Fruit fly (Drosophila melanogaster) whole organism, embryonic: ENCODE measurements around the gene CG4972.

Experiments used
- Bgb ChIP-seq: fragments of 200-800 bp; sonication (Bioruptor generic); IDR thresholded peaks from 2 replicates; pipeline ENCODE4 v1.3.6; 2022; ENCODE audit warnings: missing biosample characterization, missing genetic modification characterization; ENCODE audit not compliant: partially characterized antibody
- Bteb2 ChIP-seq: fragments of 200-800 bp; sonication (Bioruptor generic); optimal IDR thresholded peaks from 2 replicates; lab custom pipeline; 2016; ENCODE audit warnings: missing biosample characterization, missing genetic modification characterization
- CG10267 ChIP-seq: fragments of 200-800 bp; sonication (Bioruptor generic); optimal IDR thresholded peaks from 2 replicates; lab custom pipeline; 2018; ENCODE audit warnings: missing biosample characterization, mild to moderate bottlenecking, missing genetic modification characterization, moderate library complexity
- CG11247 ChIP-seq: fragments of 200-800 bp; sonication (Bioruptor generic); IDR thresholded peaks from 2 replicates; pipeline ENCODE4 v1.3.6; 2022; ENCODE audit warnings: missing biosample characterization, missing genetic modification characterization
- CG11695 ChIP-seq: fragments of 200-800 bp; sonication (Bioruptor generic); IDR thresholded peaks from 3 replicates; pipeline ENCODE4 v1.3.6; 2022; ENCODE audit warnings: missing biosample characterization, missing genetic modification characterization
- CG11723 ChIP-seq: fragments of 200-800 bp; sonication (Bioruptor generic); optimal IDR thresholded peaks from 2 replicates; lab custom pipeline; 2017; ENCODE audit warnings: missing biosample characterization, mild to moderate bottlenecking, missing genetic modification characterization
- CG12391 ChIP-seq: fragments of 200-800 bp; sonication (Bioruptor generic); optimal IDR thresholded peaks from 3 replicates; lab custom pipeline; 2018; ENCODE audit warnings: missing biosample characterization, mild to moderate bottlenecking, missing genetic modification characterization, moderate library complexity
- CG12659 ChIP-seq: fragments of 200-800 bp; sonication (Bioruptor generic); optimal IDR thresholded peaks from 3 replicates; lab custom pipeline; 2017; ENCODE audit warnings: mild to moderate bottlenecking, missing biosample characterization, missing genetic modification reagents, missing genetic modification characterization
- CG12942 ChIP-seq: fragments of 200-800 bp; sonication (Bioruptor generic); optimal IDR thresholded peaks from 3 replicates; lab custom pipeline; 2016; ENCODE audit warnings: missing biosample characterization, missing genetic modification characterization
- CG13287 ChIP-seq: fragments of 200-800 bp; sonication (Bioruptor generic); IDR thresholded peaks from 2 replicates; pipeline ENCODE4 v1.3.6; 2022; ENCODE audit warnings: missing biosample characterization, missing genetic modification characterization; ENCODE audit not compliant: partially characterized antibody
- CG13296 ChIP-seq: fragments of 200-800 bp; sonication (Bioruptor generic); optimal IDR thresholded peaks from 3 replicates; lab custom pipeline; 2018; ENCODE audit warnings: missing biosample characterization, mild to moderate bottlenecking, missing genetic modification characterization
- CG14667 ChIP-seq: fragments of 200-800 bp; sonication (Bioruptor generic); IDR thresholded peaks from 2 replicates; pipeline ENCODE4 v1.3.6; 2022; ENCODE audit warnings: missing biosample characterization, missing genetic modification characterization
- CG1603 ChIP-seq: fragments of 200-800 bp; sonication (Bioruptor generic); optimal IDR thresholded peaks from 2 replicates; lab custom pipeline; 2019; ENCODE audit warnings: missing biosample characterization, mild to moderate bottlenecking, missing genetic modification characterization, moderate library complexity
- CG17612 ChIP-seq: fragments of 200-800 bp; sonication (Bioruptor generic); IDR thresholded peaks from 2 replicates; pipeline ENCODE4 v1.3.6; 2022; ENCODE audit warnings: missing biosample characterization, missing genetic modification characterization
- CG17912 ChIP-seq: fragments of 200-800 bp; sonication (Bioruptor generic); optimal IDR thresholded peaks from 2 replicates; lab custom pipeline; 2018; ENCODE audit warnings: missing biosample characterization, mild to moderate bottlenecking, missing genetic modification characterization
- CG2712 ChIP-seq: fragments of 200-800 bp; optimal IDR thresholded peaks from 3 replicates; lab custom pipeline; 2019; ENCODE audit warnings: missing biosample characterization, mild to moderate bottlenecking, missing genetic modification characterization, moderate library complexity
- CG33557 ChIP-seq: fragments of 200-800 bp; sonication (Bioruptor generic); optimal IDR thresholded peaks from 2 replicates; lab custom pipeline; 2019; ENCODE audit warnings: missing biosample characterization, mild to moderate bottlenecking, missing genetic modification characterization, moderate library complexity
- CG7372 ChIP-seq: fragments of 200-800 bp; sonication (Bioruptor generic); IDR thresholded peaks from 2 replicates; pipeline ENCODE4 v1.3.6; 2022; ENCODE audit warnings: missing biosample characterization, missing genetic modification characterization
- CG8765 ChIP-seq: fragments of 200-800 bp; sonication (Bioruptor generic); IDR thresholded peaks from 2 replicates; pipeline ENCODE4 v1.3.6; 2022; ENCODE audit warnings: missing biosample characterization, missing genetic modification characterization
- CG9797 ChIP-seq: fragments of 200-800 bp; sonication (Bioruptor generic); optimal IDR thresholded peaks from 3 replicates; lab custom pipeline; 2018; ENCODE audit warnings: missing biosample characterization, mild to moderate bottlenecking, missing genetic modification characterization
- D19B ChIP-seq: fragments of 200-800 bp; sonication (Bioruptor generic); optimal IDR thresholded peaks from 2 replicates; lab custom pipeline; 2017; ENCODE audit warnings: missing biosample characterization, mild to moderate bottlenecking, missing genetic modification characterization
- Dll ChIP-seq: fragments of 200-800 bp; sonication (Bioruptor generic); IDR thresholded peaks from 4 replicates; pipeline ENCODE4 v1.3.6; 2022; ENCODE audit warnings: missing biosample characterization, missing genetic modification characterization; ENCODE audit not compliant: partially characterized antibody
- ERR ChIP-seq: fragments of 200-800 bp; sonication (Bioruptor generic); optimal IDR thresholded peaks from 2 replicates; lab custom pipeline; 2016; ENCODE audit warnings: missing biosample characterization, missing genetic modification characterization
- Fer2 ChIP-seq: fragments of 200-800 bp; sonication (Bioruptor generic); optimal IDR thresholded peaks from 2 replicates; lab custom pipeline; 2018; ENCODE audit warnings: missing biosample characterization, mild to moderate bottlenecking, missing genetic modification characterization, moderate library complexity
- Gug ChIP-seq: fragments of 200-800 bp; sonication (Bioruptor generic); IDR thresholded peaks from 4 replicates; pipeline ENCODE4 v1.3.6; 2022; ENCODE audit warnings: missing biosample characterization, missing genetic modification characterization
- HHEX ChIP-seq: fragments of 200-800 bp; sonication (Bioruptor generic); optimal IDR thresholded peaks from 3 replicates; lab custom pipeline; 2017; ENCODE audit warnings: missing biosample characterization, mild to moderate bottlenecking, missing genetic modification characterization, missing genetic modification reagents
- Med ChIP-seq: fragments of 200-800 bp; sonication (Bioruptor generic); peaks from one replicate; lab custom pipeline; 2016; ENCODE audit warnings: missing biosample characterization, missing genetic modification characterization, mild to moderate bottlenecking, inconsistent platforms, moderate library complexity
- Myb ChIP-seq: fragments of 200-800 bp; sonication (Bioruptor generic); optimal IDR thresholded peaks from 2 replicates; lab custom pipeline; 2016; ENCODE audit warnings: missing biosample characterization, missing genetic modification characterization
- NC2α ChIP-seq: fragments of 200-800 bp; sonication (Bioruptor generic); optimal IDR thresholded peaks from 2 replicates; lab custom pipeline; 2016; ENCODE audit warnings: missing biosample characterization, missing genetic modification characterization
- PHDP ChIP-seq: fragments of 200-800 bp; sonication (Bioruptor generic); optimal IDR thresholded peaks from 3 replicates; lab custom pipeline; 2018; ENCODE audit warnings: missing biosample characterization, mild to moderate bottlenecking, missing genetic modification characterization, moderate library complexity
- Vsx1 ChIP-seq: fragments of 200-800 bp; sonication (Bioruptor generic); optimal IDR thresholded peaks from 2 replicates; lab custom pipeline; 2017; ENCODE audit warnings: missing biosample characterization, mild to moderate bottlenecking, missing genetic modification characterization, missing genetic modification reagents
- ac ChIP-seq: fragments of 200-800 bp; sonication (Bioruptor generic); optimal IDR thresholded peaks from 3 replicates; lab custom pipeline; 2017; ENCODE audit warnings: missing biosample characterization, mild to moderate bottlenecking, missing genetic modification characterization
- bab2 ChIP-seq: fragments of 200-800 bp; sonication (Bioruptor generic); optimal IDR thresholded peaks from 2 replicates; lab custom pipeline; 2016; ENCODE audit warnings: missing biosample characterization, missing genetic modification characterization
- cas ChIP-seq: fragments of 200-800 bp; sonication (Bioruptor generic); IDR thresholded peaks from 2 replicates; pipeline ENCODE4 v1.3.6; 2022; ENCODE audit warnings: missing biosample characterization, missing genetic modification characterization
- crp ChIP-seq, 2 experiments: fragments of 200-800 bp; sonication (Bioruptor generic); optimal IDR thresholded peaks; 2 replicates in 1 of 2; 3 replicates in 1 of 2; lab custom pipeline; 2017; ENCODE audit warnings: missing biosample characterization in 2 of 2, missing genetic modification characterization in 2 of 2, mild to moderate bottlenecking in 1 of 2, moderate library complexity in 1 of 2
- fd3F ChIP-seq: fragments of 200-800 bp; sonication (Bioruptor generic); optimal IDR thresholded peaks from 2 replicates; lab custom pipeline; 2018; ENCODE audit warnings: missing biosample characterization, mild to moderate bottlenecking, missing genetic modification characterization, moderate library complexity
- fd96Cb ChIP-seq: fragments of 200-800 bp; sonication (Bioruptor generic); optimal IDR thresholded peaks from 2 replicates; lab custom pipeline; 2018; ENCODE audit warnings: missing biosample characterization, mild to moderate bottlenecking, missing genetic modification characterization, moderate library complexity
- fru ChIP-seq: fragments of >200 bp; optimal IDR thresholded peaks from 2 replicates; lab custom pipeline; 2017
- gfzf ChIP-seq: fragments of 200-800 bp; sonication (Bioruptor generic); optimal IDR thresholded peaks from 2 replicates; lab custom pipeline; 2016; ENCODE audit warnings: missing biosample characterization, mild to moderate bottlenecking, missing genetic modification characterization, moderate library complexity
- jigr1 ChIP-seq: fragments of 200-800 bp; sonication (Bioruptor generic); IDR thresholded peaks from 3 replicates; pipeline ENCODE4 v1.3.6; 2022; ENCODE audit warnings: missing biosample characterization, missing genetic modification characterization
- lilli ChIP-seq: fragments of 200-800 bp; sonication (Bioruptor generic); optimal IDR thresholded peaks from 3 replicates; lab custom pipeline; 2016; ENCODE audit warnings: missing biosample characterization, missing genetic modification characterization
- nerfin-2 ChIP-seq: fragments of 200-800 bp; sonication (Bioruptor generic); IDR thresholded peaks from 2 replicates; pipeline ENCODE4 v1.3.6; 2022; ENCODE audit warnings: missing biosample characterization, missing genetic modification characterization; ENCODE audit not compliant: partially characterized antibody
- org-1 ChIP-seq: fragments of 200-800 bp; sonication (Bioruptor generic); optimal IDR thresholded peaks from 2 replicates; lab custom pipeline; 2017; ENCODE audit warnings: missing biosample characterization, missing genetic modification characterization
- peb ChIP-seq: fragments of 200-800 bp; sonication (Bioruptor generic); IDR thresholded peaks from 2 replicates; pipeline ENCODE4 v1.3.6; 2022; ENCODE audit warnings: missing biosample characterization, missing genetic modification characterization
- prd ChIP-seq, 3 experiments: fragments of >200 bp in 2 of 3; fragments of 200-800 bp in 1 of 3; sonication (Bioruptor generic) in 1 of 3; optimal IDR thresholded peaks in 2 of 3; IDR thresholded peaks in 1 of 3; 2 replicates in 2 of 3; 3 replicates in 1 of 3; pipeline versions ENCODE4 v1.3.6 to Lab custom; 2017 to 2022; ENCODE audit warnings: missing biosample characterization in 1 of 3, missing genetic modification characterization in 1 of 3
- pum ChIP-seq: fragments of 200-800 bp; sonication (Bioruptor generic); optimal IDR thresholded peaks from 2 replicates; lab custom pipeline; 2016; ENCODE audit warnings: missing biosample characterization, missing genetic modification characterization
- sna ChIP-seq: fragments of 200-800 bp; sonication (Bioruptor generic); IDR thresholded peaks from 2 replicates; pipeline ENCODE4 v1.3.6; 2022; ENCODE audit warnings: missing biosample characterization, missing genetic modification characterization; ENCODE audit not compliant: partially characterized antibody
- ssp ChIP-seq: fragments of 200-800 bp; sonication (Bioruptor generic); IDR thresholded peaks from 2 replicates; pipeline ENCODE4 v1.3.6; 2022; ENCODE audit warnings: missing biosample characterization, missing genetic modification characterization
- tin ChIP-seq: fragments of 200-800 bp; sonication (Bioruptor generic); optimal IDR thresholded peaks from 3 replicates; lab custom pipeline; 2016; ENCODE audit warnings: missing biosample characterization, missing genetic modification characterization
- vvl ChIP-seq: fragments of 200-800 bp; sonication (Bioruptor generic); IDR thresholded peaks from 2 replicates; pipeline ENCODE4 v1.3.6; 2022; ENCODE audit warnings: missing biosample characterization, missing genetic modification characterization

CG4972 gene

dm6 chr2L:10356508-10356907 is 41.9 kb downstream of the CG4972 start, which contains the start of the genes CtsL4 and ClpP (continued):
- TF ChIP-seq jigr1 (GFP tag; lab: Robert Waterston, UW) (no peak), vvl (peak; percentile 74), CG9797 (GFP tag; lab: Kevin White, UChicago) (peak; percentile 1), gfzf (GFP tag; lab: Kevin White, UChicago) (peak; percentile 35), CG12391 (peak; percentile 64), CG14667 (GFP tag; lab: Robert Waterston, UW) (peak; percentile 85), fd96Cb (peak; percentile 37), HHEX (GFP tag; lab: Kevin White, UChicago) (peak; percentile 27), CG11247 (GFP tag; lab: Robert Waterston, UW) (no peak), PHDP (tag; lab: Kevin White, UChicago) (no peak), CG10267 (tag; lab: Kevin White, UChicago) (peak; percentile 32), CG13287 (GFP tag; lab: Robert Waterston, UW) (peak; percentile 33; the same call in 1 of the 2 replicates), crp (GFP tag; optimal IDR thresholded peaks at IDR 0.05; lab: Kevin White, UChicago) (peak; percentile 29 to 92), ERR (GFP tag; lab: Kevin White, UChicago) (no peak), Fer2 (tag; lab: Kevin White, UChicago) (no peak), CG8765 (no peak), Myb (GFP tag; lab: Kevin White, UChicago) (peak; percentile 15), tin (GFP tag; lab: Kevin White, UChicago) (peak; percentile 46), nerfin-2 (no peak), Bgb (no peak), pum (peak; percentile 35), Bteb2 (GFP tag; lab: Kevin White, UChicago) (peak; percentile 24), ssp (GFP tag; lab: Robert Waterston, UW) (peak; percentile 97), D19B (GFP tag; lab: Kevin White, UChicago) (peak; percentile 81), peb (GFP tag; lab: Robert Waterston, UW) (no peak), fd3F (GFP tag; lab: Kevin White, UChicago) (peak; percentile 42), CG17912 (peak; percentile 23), Med (GFP tag; lab: Kevin White, UChicago) (peak; percentile 77), org-1 (GFP tag; lab: Kevin White, UChicago) (no peak), Vsx1 (GFP tag; lab: Kevin White, UChicago) (no peak), CG11695 (GFP tag; lab: Robert Waterston, UW) (no peak), CG1603 (tag; lab: Kevin White, UChicago) (peak; percentile 100), CG12942 (GFP tag; lab: Kevin White, UChicago) (peak; percentile 1), CG2712 (tag; lab: Kevin White, UChicago) (peak; percentile 55), CG11723 (GFP tag; lab: Kevin White, UChicago) (peak; percentile 99), Gug (GFP tag; lab: Robert Waterston, UW) (peak; percentile 47; the same call in 2 of the 4 replicates), NC2α (no peak), prd (optimal IDR thresholded peaks at IDR 0.05; lab: Kevin White, UChicago) (no peak), prd (GFP tag; IDR thresholded peaks at IDR 0.05; lab: Robert Waterston, UW) (peak; percentile 67; the same call in 2 of the 3 replicates), CG13296 (GFP tag; lab: Kevin White, UChicago) (peak; percentile 40), ac (GFP tag; lab: Kevin White, UChicago) (no peak), bab2 (no peak), CG12659 (GFP tag; lab: Kevin White, UChicago) (peak; percentile 76), CG33557 (GFP tag; lab: Kevin White, UChicago) (peak; percentile 36), sna (GFP tag; lab: Robert Waterston, UW) (no peak), Dll (GFP tag; lab: Robert Waterston, UW) (no peak), lilli (GFP tag; lab: Kevin White, UChicago) (peak; percentile 60), CG17612 (GFP tag; lab: Robert Waterston, UW) (no peak), CG7372 (GFP tag; lab: Robert Waterston, UW) (no peak), cas (GFP tag; lab: Robert Waterston, UW) (no peak), fru (no peak)
